Worm (Caenorhabditis elegans): ENCODE results near the gene T22D1.18.

T22D1.18 gene

DNA sequence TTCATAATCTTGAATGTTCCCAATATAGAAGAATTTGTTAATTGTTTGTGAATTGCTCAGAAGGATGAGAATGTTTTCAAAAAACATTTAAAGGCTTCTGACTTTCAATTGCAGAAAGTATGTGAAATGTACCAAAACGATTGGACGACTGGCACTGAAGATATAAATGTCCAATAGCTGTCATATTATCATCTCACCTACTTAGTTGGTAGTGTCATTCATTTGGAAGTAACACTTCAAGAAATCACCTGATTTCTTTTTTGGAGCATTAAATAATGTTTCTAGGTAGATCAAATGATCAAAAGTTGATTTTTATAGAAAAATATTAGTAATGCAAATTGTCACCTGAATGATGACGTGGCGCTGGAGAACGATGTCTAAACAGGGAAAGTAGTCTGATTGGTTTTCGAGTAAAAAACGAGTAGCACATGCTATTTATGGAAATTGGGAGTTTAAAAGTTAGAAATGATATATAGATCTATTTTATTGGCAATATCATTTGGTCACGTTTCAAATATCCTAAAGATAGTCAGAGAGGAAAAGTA lies 40.2 kb downstream of the T22D1.18 start:
- no peak for TF ChIP-seq M03D4.4 (tag; optimal IDR thresholded peaks at IDR 0.05)

DNA sequence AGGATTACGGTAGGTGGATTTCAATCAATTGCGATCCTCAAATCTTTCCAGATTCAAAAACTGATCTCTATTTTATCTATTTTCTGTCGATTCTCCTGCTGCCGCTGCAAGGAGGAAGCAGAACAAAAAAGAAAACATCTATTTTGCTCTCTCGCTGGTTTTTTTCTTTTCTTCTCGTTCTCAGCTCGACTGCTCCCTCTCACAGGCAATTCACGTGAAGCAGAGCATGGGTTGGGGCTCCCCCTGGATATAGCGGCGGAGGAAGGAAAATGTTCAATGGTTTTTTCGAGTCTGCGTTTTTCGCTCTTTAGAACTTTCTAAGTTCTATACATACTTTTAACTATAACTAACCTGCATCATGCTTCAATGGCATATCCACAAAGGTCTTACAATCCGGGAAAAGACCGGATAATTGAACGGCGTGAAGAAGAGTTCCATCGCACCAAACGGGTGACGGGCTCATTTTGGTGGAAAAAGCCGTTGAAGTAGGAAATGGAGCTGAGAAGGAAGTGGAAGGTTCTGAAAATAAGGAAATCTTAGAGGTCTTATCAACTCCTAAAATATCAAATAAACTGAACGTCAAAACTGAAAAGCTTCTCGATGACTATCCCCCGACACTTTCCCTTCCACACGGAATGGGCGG lies 40.9 kb downstream of the T22D1.18 start:
- TF ChIP-seq lin-13 (tag; optimal IDR thresholded peaks at IDR 0.05) (no peak), cnd-1 (tag; optimal IDR thresholded peaks at IDR 0.05) (peak; percentile 23)

DNA sequence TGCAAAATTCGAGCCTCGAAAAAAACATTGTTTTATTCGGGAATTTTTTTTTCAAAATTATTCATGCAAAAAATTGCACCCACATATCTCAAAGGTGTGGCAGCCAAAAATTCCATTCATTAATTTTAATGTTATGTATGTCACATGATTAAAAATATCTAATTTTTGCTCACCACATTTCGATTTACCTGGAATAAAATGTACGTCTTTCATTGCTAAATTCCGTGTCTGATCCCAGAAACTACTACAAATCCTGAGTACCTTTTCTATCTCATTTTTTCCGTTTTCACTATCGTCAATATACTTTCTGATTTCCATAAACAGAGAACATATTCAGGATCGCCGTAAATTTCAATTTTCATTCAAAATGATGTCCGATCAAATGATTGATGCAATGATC lies 47.0 kb downstream of the T22D1.18 start, which contains the start of gene srx-19:
Gene srx-19 (plus strand): TSS at position 301 of the 400 bp plus-strand sequence.
- no peak for TF ChIP-seq elt-3 (tag; optimal IDR thresholded peaks at IDR 0.05)
- no peak for TF ChIP-seq elt-1 (tag; optimal IDR thresholded peaks at IDR 0.05; ENCODE audit: borderline replicate concordance, insufficient read depth)
- no peak for TF ChIP-seq nhr-76 (tag; optimal IDR thresholded peaks at IDR 0.05)
- no peak for TF ChIP-seq drap-1 (GFP tag; optimal IDR thresholded peaks at IDR 0.05)
- TF ChIP-seq ceh-83 (GFP tag; optimal IDR thresholded peaks at IDR 0.05), result no peak
